Worm (Caenorhabditis elegans): ENCODE results near the gene dhs-17.
"Not testable (repeated sequence)": the region's sequence is repeated elsewhere in the genome, so short reads cannot be mapped to it uniquely, and the experiment has no call there.

dhs-17 gene

ce11 chrV:6034714-6035113, at the start of gene dhs-17:
Gene dhs-17 (minus strand): TSS chrV:6034814.
- no peak for TF ChIP-seq unc-62 (GFP tag; optimal IDR thresholded peaks at IDR 0.05)

- not testable (repeated sequence) for TF ChIP-seq unc-62 (GFP tag; optimal IDR thresholded peaks at IDR 0.05)
These were observed 35.4 kb upstream of the dhs-17 start, which contains the start of gene fbxa-214 for ce11 chrV:6069968-6070367. Gene fbxa-214 (minus strand): TSS chrV:6070068.

ce11 chrV:6067112-6067511, 32.5 kb upstream of the dhs-17 start, which contains the start of gene srh-10:
Gene srh-10 (minus strand): TSS chrV:6067140.
- TF ChIP-seq unc-62 (GFP tag; optimal IDR thresholded peaks at IDR 0.05), result no peak

- TF ChIP-seq unc-62 (GFP tag; optimal IDR thresholded peaks at IDR 0.05), result no peak
These were observed 28.7 kb upstream of the dhs-17 start, which contains the start of gene Y38A10A.2 for ce11 chrV:6063330-6063729. Gene Y38A10A.2 (minus strand): TSS chrV:6063430.

ce11 chrV:6055289-6055688, 20.7 kb upstream of the dhs-17 start, which contains the start of gene srd-20:
Gene srd-20 (plus strand): TSS chrV:6055589.
- no peak for TF ChIP-seq unc-62 (GFP tag; optimal IDR thresholded peaks at IDR 0.05)

ce11 chrV:6053188-6053687, 18.6 kb upstream of the dhs-17 start, which contains the start of gene seip-1:
Gene seip-1 (minus strand): TSS chrV:6053238.
- no peak for TF ChIP-seq unc-62 (GFP tag; optimal IDR thresholded peaks at IDR 0.05)

- no peak for TF ChIP-seq unc-62 (GFP tag; optimal IDR thresholded peaks at IDR 0.05)
These were observed 16.5 kb upstream of the dhs-17 start, which contains the start of gene jamp-1 for ce11 chrV:6051159-6051558. Gene jamp-1 (minus strand): TSS chrV:6051259.

- no peak for TF ChIP-seq unc-62 (GFP tag; optimal IDR thresholded peaks at IDR 0.05)
These were observed 13.2 kb upstream of the dhs-17 start, which contains the start of gene pgap-3 for ce11 chrV:6047818-6048217. Gene pgap-3 (minus strand): TSS chrV:6047918.

ce11 chrV:6044853-6045594, 10.4 kb upstream of the dhs-17 start, which contains the start of gene R01B10.3:
Gene R01B10.3 (minus strand): TSS chrV:6045129.
- no peak for TF ChIP-seq unc-62 (GFP tag; optimal IDR thresholded peaks at IDR 0.05)

ce11 chrV:6044448-6044847, 9.8 kb upstream of the dhs-17 start:
- TF ChIP-seq unc-62 (GFP tag; optimal IDR thresholded peaks at IDR 0.05), result no peak

ce11 chrV:6043275-6044271, 9.0 kb upstream of the dhs-17 start, which contains the start of gene cpi-2:
Gene cpi-2 (plus strand): TSS chrV:6044062.
- TF ChIP-seq unc-62 (GFP tag; optimal IDR thresholded peaks at IDR 0.05), result no peak

ce11 chrV:6041375-6041774, 6.8 kb upstream of the dhs-17 start, which contains the start of gene R01B10.2:
Gene R01B10.2 (minus strand): TSS chrV:6041475.
- TF ChIP-seq unc-62 (GFP tag; optimal IDR thresholded peaks at IDR 0.05), result no peak

- not testable (repeated sequence) for TF ChIP-seq unc-62 (GFP tag; optimal IDR thresholded peaks at IDR 0.05)
These were observed 4.0 kb upstream of the dhs-17 start, which contains the start of gene F29G9.1 for ce11 chrV:6038405-6039151. Gene F29G9.1 (plus strand): TSS chrV:6039101.

ce11 chrV:6036547-6036946, 1.9 kb upstream of the dhs-17 start:
- no peak for TF ChIP-seq unc-62 (GFP tag; optimal IDR thresholded peaks at IDR 0.05)

- no peak for TF ChIP-seq unc-62 (GFP tag; optimal IDR thresholded peaks at IDR 0.05)
These were observed 1.1 kb downstream of the dhs-17 start for ce11 chrV:6033512-6033911.

Data from whole organism, dauer.